Fruit fly (Drosophila melanogaster) S2 (cell line): ENCODE data around the gene Fuca.

Experiments
- CG8478 ChIP-seq: fragments of >200 bp; optimal IDR thresholded peaks from 2 replicates; lab custom pipeline; 2018
- CTCF ChIP-seq, 2 experiments: fragments of >200 bp; optimal IDR thresholded peaks; 2 replicates each; lab custom pipeline; 2018

The Fuca gene

dm6 chr3L:11493090-11493807 is 29.3 kb downstream of the Fuca start:
- TF ChIP-seq CG8478 (lab: Kevin White, UChicago) (no peak), CTCF (optimal IDR thresholded peaks at IDR 0.05; lab: Kevin White, UChicago) (no peak)

- TF ChIP-seq CTCF (optimal IDR thresholded peaks at IDR 0.05; lab: Kevin White, UChicago), result no peak
- no peak for TF ChIP-seq CG8478 (lab: Kevin White, UChicago)
These were observed 30.1 kb downstream of the Fuca start for dm6 chr3L:11492457-11492856.

- TF ChIP-seq CTCF (optimal IDR thresholded peaks at IDR 0.05; lab: Kevin White, UChicago), result no peak
- TF ChIP-seq CG8478 (lab: Kevin White, UChicago), result no peak
These were observed 30.6 kb downstream of the Fuca start for dm6 chr3L:11491874-11492268.

- TF ChIP-seq CTCF (optimal IDR thresholded peaks at IDR 0.05; lab: Kevin White, UChicago) (no peak), CG8478 (lab: Kevin White, UChicago) (no peak)
These were observed 31.2 kb downstream of the Fuca start for dm6 chr3L:11491222-11491873.

- TF ChIP-seq CTCF (optimal IDR thresholded peaks at IDR 0.05; lab: Kevin White, UChicago), result no peak
- TF ChIP-seq CG8478 (lab: Kevin White, UChicago), result no peak
These were observed 32.0 kb downstream of the Fuca start for dm6 chr3L:11490539-11490938.

dm6 chr3L:11489489-11489888 is 33.0 kb downstream of the Fuca start:
- TF ChIP-seq CG8478 (lab: Kevin White, UChicago) (no peak), CTCF (optimal IDR thresholded peaks at IDR 0.05; lab: Kevin White, UChicago) (no peak)

dm6 chr3L:11488264-11488663 is 34.2 kb downstream of the Fuca start:
- TF ChIP-seq CG8478 (lab: Kevin White, UChicago) (no peak), CTCF (optimal IDR thresholded peaks at IDR 0.05; lab: Kevin White, UChicago) (no peak)

dm6 chr3L:11487327-11487973 is 35.1 kb downstream of the Fuca start, which contains the start of gene chrb:
Gene chrb, plus strand, starts transcription at chr3L:11487550.
- TF ChIP-seq CTCF (optimal IDR thresholded peaks at IDR 0.05; lab: Kevin White, UChicago) (no peak), CG8478 (lab: Kevin White, UChicago) (no peak)

- TF ChIP-seq CG8478 (lab: Kevin White, UChicago) (no peak), CTCF (optimal IDR thresholded peaks at IDR 0.05; lab: Kevin White, UChicago) (no peak)
These were observed 36.4 kb downstream of the Fuca start for dm6 chr3L:11485956-11486609.

- TF ChIP-seq CTCF (optimal IDR thresholded peaks at IDR 0.05; lab: Kevin White, UChicago) (no peak), CG8478 (lab: Kevin White, UChicago) (no peak)
These were observed 38.0 kb downstream of the Fuca start for dm6 chr3L:11484483-11484882.

- TF ChIP-seq CTCF (optimal IDR thresholded peaks at IDR 0.05; lab: Kevin White, UChicago) (no peak), CG8478 (lab: Kevin White, UChicago) (no peak)
These were observed 39.4 kb downstream of the Fuca start for dm6 chr3L:11483135-11483534.

- TF ChIP-seq CTCF (optimal IDR thresholded peaks at IDR 0.05; lab: Kevin White, UChicago) (no peak), CG8478 (lab: Kevin White, UChicago) (no peak)
These were observed 42.2 kb downstream of the Fuca start for dm6 chr3L:11480304-11480703.

- TF ChIP-seq CTCF (optimal IDR thresholded peaks at IDR 0.05; lab: Kevin White, UChicago) (no peak), CG8478 (lab: Kevin White, UChicago) (no peak)
These were observed 47.9 kb downstream of the Fuca start, which contains the start of gene Vha16-2 for dm6 chr3L:11474658-11475057. Gene Vha16-2, plus strand, starts transcription at chr3L:11474958.

- TF ChIP-seq CG8478 (lab: Kevin White, UChicago) (no peak), CTCF (optimal IDR thresholded peaks at IDR 0.05; lab: Kevin White, UChicago) (no peak)
These were observed 49.5 kb downstream of the Fuca start, which contains the start of gene Vha16-3 for dm6 chr3L:11472991-11473390. Gene Vha16-3, plus strand, starts transcription at chr3L:11473291.
